Worm (Caenorhabditis elegans): ENCODE data around the gene mog-5.

Gene mog-5

ce11 chrII:5374967-5375366, 24.4 kb upstream of the mog-5 start, which contains the start of gene algn-2:
TSS of gene algn-2 (plus strand) at chrII:5375267.
- TF ChIP-seq ham-2 (GFP tag; optimal IDR thresholded peaks at IDR 0.05) (no peak), sem-2 (GFP tag; optimal IDR thresholded peaks at IDR 0.05) (no peak), M03D4.4 (tag; optimal IDR thresholded peaks at IDR 0.05) (no peak), zip-8 (tag; optimal IDR thresholded peaks at IDR 0.05) (no peak), drap-1 (GFP tag; optimal IDR thresholded peaks at IDR 0.05) (no peak), nhr-28 (tag; optimal IDR thresholded peaks at IDR 0.05) (no peak), elt-3 (tag; optimal IDR thresholded peaks at IDR 0.05) (no peak), bed-3 (GFP tag; optimal IDR thresholded peaks at IDR 0.05) (no peak), mls-2 (tag; optimal IDR thresholded peaks at IDR 0.05) (no peak), sptf-1 (tag; optimal IDR thresholded peaks at IDR 0.05) (no peak), nhr-12 (tag; optimal IDR thresholded peaks at IDR 0.05) (no peak), ceh-83 (GFP tag; optimal IDR thresholded peaks at IDR 0.05) (no peak)

- TF ChIP-seq lin-32 (GFP tag; optimal IDR thresholded peaks at IDR 0.05) (no peak), lsy-2 (tag; optimal IDR thresholded peaks at IDR 0.05) (peak; percentile 70), sem-2 (GFP tag; optimal IDR thresholded peaks at IDR 0.05) (no peak), ceh-83 (GFP tag; optimal IDR thresholded peaks at IDR 0.05) (no peak), ces-1 (GFP tag; optimal IDR thresholded peaks at IDR 0.05) (no peak)
These were observed 21.7 kb upstream of the mog-5 start, which contains the start of gene prdx-2 for ce11 chrII:5377467-5378238. TSS of gene prdx-2 (plus strand) at chrII:5378195.

ce11 chrII:5378239-5378521, 21.2 kb upstream of the mog-5 start:
- TF ChIP-seq elt-1 (tag; optimal IDR thresholded peaks at IDR 0.05; ENCODE audit: borderline replicate concordance, insufficient read depth) (no peak), ceh-83 (GFP tag; optimal IDR thresholded peaks at IDR 0.05) (no peak), nhr-12 (tag; optimal IDR thresholded peaks at IDR 0.05) (no peak), unc-39 (tag; optimal IDR thresholded peaks at IDR 0.05) (no peak), lin-32 (GFP tag; optimal IDR thresholded peaks at IDR 0.05) (no peak), ham-2 (GFP tag; optimal IDR thresholded peaks at IDR 0.05) (no peak), sem-2 (GFP tag; optimal IDR thresholded peaks at IDR 0.05) (no peak), sptf-1 (tag; optimal IDR thresholded peaks at IDR 0.05) (no peak), unc-120 (tag; optimal IDR thresholded peaks at IDR 0.05; ENCODE audit: poor library complexity, severe bottlenecking) (no peak)

- no peak for TF ChIP-seq nhr-12 (tag; optimal IDR thresholded peaks at IDR 0.05)
- no peak for TF ChIP-seq hlh-1 (tag; optimal IDR thresholded peaks at IDR 0.05)
- TF ChIP-seq M03D4.4 (tag; optimal IDR thresholded peaks at IDR 0.05), result no peak
- TF ChIP-seq lin-13 (tag; optimal IDR thresholded peaks at IDR 0.05), result no peak
- no peak for TF ChIP-seq pha-4 (tag; optimal IDR thresholded peaks at IDR 0.05)
- TF ChIP-seq sptf-1 (tag; optimal IDR thresholded peaks at IDR 0.05), result peak; percentile 20
- peak; percentile 32 for TF ChIP-seq nhr-237 (tag; optimal IDR thresholded peaks at IDR 0.05)
- TF ChIP-seq ceh-43 (GFP tag; optimal IDR thresholded peaks at IDR 0.05), result no peak
- TF ChIP-seq ham-2 (GFP tag; optimal IDR thresholded peaks at IDR 0.05), result peak; percentile 57
- no peak for TF ChIP-seq bed-3 (GFP tag; optimal IDR thresholded peaks at IDR 0.05)
- no peak for TF ChIP-seq sem-2 (GFP tag; optimal IDR thresholded peaks at IDR 0.05)
- no peak for TF ChIP-seq lin-32 (GFP tag; optimal IDR thresholded peaks at IDR 0.05)
- no peak for TF ChIP-seq unc-120 (tag; optimal IDR thresholded peaks at IDR 0.05; ENCODE audit: poor library complexity, severe bottlenecking)
- no peak for TF ChIP-seq tbx-8 (GFP tag; optimal IDR thresholded peaks at IDR 0.05)
- TF ChIP-seq blmp-1 (tag; optimal IDR thresholded peaks at IDR 0.05), result no peak
- peak; percentile 24 for TF ChIP-seq cnd-1 (tag; optimal IDR thresholded peaks at IDR 0.05)
- TF ChIP-seq mls-2 (tag; optimal IDR thresholded peaks at IDR 0.05), result no peak
- TF ChIP-seq unc-62 (GFP tag; optimal IDR thresholded peaks at IDR 0.05), result no peak
- no peak for TF ChIP-seq drap-1 (GFP tag; optimal IDR thresholded peaks at IDR 0.05)
- TF ChIP-seq nhr-76 (tag; optimal IDR thresholded peaks at IDR 0.05), result no peak
- TF ChIP-seq nhr-2 (tag; optimal IDR thresholded peaks at IDR 0.05), result peak; percentile 90
- no peak for TF ChIP-seq unc-39 (tag; optimal IDR thresholded peaks at IDR 0.05)
- TF ChIP-seq elt-3 (tag; optimal IDR thresholded peaks at IDR 0.05), result no peak
- no peak for TF ChIP-seq ceh-39 (tag; optimal IDR thresholded peaks at IDR 0.05)
- TF ChIP-seq elt-1 (tag; optimal IDR thresholded peaks at IDR 0.05; ENCODE audit: borderline replicate concordance, insufficient read depth), result no peak
- no peak for TF ChIP-seq nhr-28 (tag; optimal IDR thresholded peaks at IDR 0.05)
- peak; percentile 47 for TF ChIP-seq mep-1 (tag; optimal IDR thresholded peaks at IDR 0.05)
- TF ChIP-seq lsy-2 (tag; optimal IDR thresholded peaks at IDR 0.05), result peak; percentile 2
- no peak for TF ChIP-seq ces-1 (GFP tag; optimal IDR thresholded peaks at IDR 0.05)
- TF ChIP-seq mab-5 (tag; optimal IDR thresholded peaks at IDR 0.05), result no peak
- TF ChIP-seq flh-1 (GFP tag; optimal IDR thresholded peaks at IDR 0.05), result no peak
- TF ChIP-seq zip-8 (tag; optimal IDR thresholded peaks at IDR 0.05), result no peak
- TF ChIP-seq ceh-83 (GFP tag; optimal IDR thresholded peaks at IDR 0.05), result no peak
- TF ChIP-seq ztf-11 (tag; optimal IDR thresholded peaks at IDR 0.05), result no peak
These were observed 19.7 kb upstream of the mog-5 start, which contains the start of gene pkc-3 for ce11 chrII:5379614-5380077. TSS of gene pkc-3 (plus strand) at chrII:5380027.

Measured in whole organism, mixed stage, embryonic.